Worm (Caenorhabditis elegans) whole organism, L1 larva: ENCODE data around the gene sprr-2.

ENCODE experiments used
- C34B4.2 ChIP-seq: sonication (generic microtip); optimal IDR thresholded peaks from 2 replicates; lab custom pipeline; 2017; ENCODE audit warnings: mild to moderate bottlenecking, missing genetic modification characterization, missing compliant biosample characterization
- Y116A8C.19 ChIP-seq: sonication (generic microtip); optimal IDR thresholded peaks from 2 replicates; lab custom pipeline; 2016; ENCODE audit warnings: missing compliant biosample characterization, missing genetic modification characterization, borderline replicate concordance
- aha-1 ChIP-seq: fragments of 150-350 bp; optimal IDR thresholded peaks from 2 replicates; lab custom pipeline; 2014; ENCODE audit warnings: missing biosample characterization, missing genetic modification characterization
- aly-2 ChIP-seq: fragments of 150-350 bp; optimal IDR thresholded peaks from 2 replicates; lab custom pipeline; 2014; ENCODE audit warnings: missing biosample characterization, missing genetic modification characterization
- ama-1 ChIP-seq: fragments of 150-350 bp; optimal IDR thresholded peaks from 2 replicates; lab custom pipeline; 2014
- blmp-1 ChIP-seq: fragments of 150-350 bp; optimal IDR thresholded peaks from 2 replicates; lab custom pipeline; 2014; ENCODE audit warnings: missing biosample characterization, missing genetic modification characterization
- ceh-63 ChIP-seq: fragments of 200-800 bp; sonication (Bioruptor generic); optimal IDR thresholded peaks from 2 replicates; lab custom pipeline; 2018; ENCODE audit warnings: mild to moderate bottlenecking, missing genetic modification characterization, missing compliant biosample characterization
- ceh-82 ChIP-seq, 3 experiments: fragments of 150-350 bp in 1 of 3; sonication (generic microtip) in 2 of 3; optimal IDR thresholded peaks; 2 replicates each; lab custom pipeline; 2014 to 2017; ENCODE audit warnings: missing biosample characterization in 3 of 3, missing genetic modification characterization in 3 of 3
- ceh-88 ChIP-seq: fragments of 200-800 bp; sonication (Bioruptor generic); IDR thresholded peaks from 2 replicates; pipeline ENCODE4 v1.3.6; 2022; ENCODE audit warnings: missing genetic modification characterization, missing compliant biosample characterization
- ceh-90 ChIP-seq: sonication (generic microtip); optimal IDR thresholded peaks from 2 replicates; lab custom pipeline; 2016; ENCODE audit warnings: missing genetic modification characterization, missing compliant biosample characterization
- ces-1 ChIP-seq: fragments of 150-350 bp; optimal IDR thresholded peaks from 2 replicates; lab custom pipeline; 2014; ENCODE audit warnings: missing biosample characterization, missing genetic modification reagents, missing genetic modification characterization
- dpl-1 ChIP-seq, 3 experiments: fragments of 150-350 bp in 2 of 3; sonication (generic microtip) in 1 of 3; optimal IDR thresholded peaks; 2 replicates each; lab custom pipeline; 2014 to 2017; ENCODE audit warnings: missing biosample characterization in 3 of 3, missing genetic modification characterization in 3 of 3, missing genetic modification reagents in 3 of 3
- dsc-1 ChIP-seq: sonication (generic microtip); optimal IDR thresholded peaks from 2 replicates; lab custom pipeline; 2016; ENCODE audit warnings: mild to moderate bottlenecking, missing genetic modification characterization, missing compliant biosample characterization
- efl-1 ChIP-seq, 4 experiments: fragments of 150-350 bp; optimal IDR thresholded peaks in 3 of 4; peaks in 1 of 4; 1 replicate in 1 of 4; 2 replicates in 3 of 4; lab custom pipeline; 2014; ENCODE audit warnings: missing biosample characterization in 2 of 4, missing genetic modification characterization in 2 of 4, missing genetic modification reagents in 2 of 4
- egl-27 ChIP-seq, 2 experiments: fragments of 150-350 bp in 1 of 2; sonication (generic microtip); optimal IDR thresholded peaks; 3 replicates each; lab custom pipeline; 2017 to 2018; ENCODE audit warnings: missing biosample characterization in 2 of 2, missing genetic modification characterization in 2 of 2, missing genetic modification reagents in 2 of 2
- elt-2 ChIP-seq: sonication (generic microtip); optimal IDR thresholded peaks from 2 replicates; lab custom pipeline; 2016; ENCODE audit warnings: missing genetic modification characterization, mild to moderate bottlenecking, inconsistent platforms, missing compliant biosample characterization, missing genetic modification reagents
- elt-3 ChIP-seq, 6 experiments: fragments of 150-350 bp in 1 of 6; sonication (generic microtip); optimal IDR thresholded peaks; 2 replicates each; lab custom pipeline; 2017 to 2018; ENCODE audit warnings: missing biosample characterization in 6 of 6, missing genetic modification characterization in 6 of 6, inconsistent platforms in 1 of 6
- ets-5 ChIP-seq: fragments of 200-800 bp; sonication (Bioruptor generic); IDR thresholded peaks from 2 replicates; pipeline ENCODE4 v1.3.6; 2022; ENCODE audit warnings: missing genetic modification characterization, missing compliant biosample characterization
- fkh-10 ChIP-seq: sonication (generic microtip); optimal IDR thresholded peaks from 2 replicates; lab custom pipeline; 2017; ENCODE audit warnings: missing biosample characterization, missing genetic modification reagents, missing genetic modification characterization
- fos-1 ChIP-seq: fragments of 150-350 bp; optimal IDR thresholded peaks from 2 replicates; lab custom pipeline; 2014; ENCODE audit warnings: missing biosample characterization, missing genetic modification characterization
- hlh-17 ChIP-seq: fragments of 200-800 bp; sonication (Bioruptor generic); optimal IDR thresholded peaks from 2 replicates; lab custom pipeline; 2018; ENCODE audit warnings: missing genetic modification characterization, mild to moderate bottlenecking, missing compliant biosample characterization, moderate library complexity, borderline replicate concordance
- hlh-4 ChIP-seq: sonication (generic microtip); optimal IDR thresholded peaks from 2 replicates; lab custom pipeline; 2016; ENCODE audit warnings: mild to moderate bottlenecking, missing genetic modification characterization, missing compliant biosample characterization
- irx-1 ChIP-seq: sonication (generic microtip); optimal IDR thresholded peaks from 2 replicates; lab custom pipeline; 2016; ENCODE audit warnings: missing genetic modification characterization, missing compliant biosample characterization
- isw-1 ChIP-seq: fragments of 200-800 bp; sonication (Bioruptor generic); IDR thresholded peaks from 2 replicates; pipeline ENCODE4 v1.3.6; 2022; ENCODE audit warnings: missing genetic modification characterization, missing compliant biosample characterization
- jun-1 ChIP-seq: fragments of 150-350 bp; optimal IDR thresholded peaks from 2 replicates; lab custom pipeline; 2014; ENCODE audit warnings: missing biosample characterization, missing genetic modification reagents, missing genetic modification characterization
- lin-39 ChIP-seq: fragments of 150-350 bp; optimal IDR thresholded peaks from 2 replicates; lab custom pipeline; 2014; ENCODE audit warnings: missing biosample characterization, missing genetic modification reagents, missing genetic modification characterization
- lsy-2 ChIP-seq, 2 experiments: fragments of 150-350 bp; optimal IDR thresholded peaks; 2 replicates each; lab custom pipeline; 2014; ENCODE audit warnings: missing biosample characterization in 2 of 2, missing genetic modification characterization in 2 of 2
- mab-9 ChIP-seq: fragments of 200-800 bp; sonication (Bioruptor generic); IDR thresholded peaks from 2 replicates; pipeline ENCODE4 v1.3.6; 2022; ENCODE audit warnings: missing genetic modification reagents, missing genetic modification characterization, missing compliant biosample characterization
- mef-2 ChIP-seq: fragments of 150-350 bp; optimal IDR thresholded peaks from 2 replicates; lab custom pipeline; 2014; ENCODE audit warnings: missing biosample characterization, missing genetic modification characterization
- nhr-12 ChIP-seq: sonication (generic microtip); optimal IDR thresholded peaks from 2 replicates; lab custom pipeline; 2017; ENCODE audit warnings: missing biosample characterization, missing genetic modification characterization
- nhr-19 ChIP-seq: fragments of 200-800 bp; sonication (Bioruptor generic); conservative IDR thresholded peaks from 2 replicates; pipeline ENCODE4 v1.3.6; 2022; ENCODE audit warnings: missing genetic modification characterization, missing compliant biosample characterization
- nhr-47 ChIP-seq: sonication (generic microtip); optimal IDR thresholded peaks from 2 replicates; lab custom pipeline; 2016; ENCODE audit warnings: mild to moderate bottlenecking, missing genetic modification characterization, moderate library complexity, missing compliant biosample characterization
- nhr-84 ChIP-seq: sonication (generic microtip); optimal IDR thresholded peaks from 2 replicates; lab custom pipeline; 2017; ENCODE audit warnings: missing biosample characterization, missing genetic modification characterization
- nhr-90 ChIP-seq: sonication (generic microtip); optimal IDR thresholded peaks from 2 replicates; lab custom pipeline; 2016; ENCODE audit warnings: mild to moderate bottlenecking, missing genetic modification characterization, missing compliant biosample characterization; ENCODE audit not compliant: poor library complexity
- pag-3 ChIP-seq: sonication (generic microtip); optimal IDR thresholded peaks from 2 replicates; lab custom pipeline; 2017; ENCODE audit warnings: missing genetic modification characterization, mild to moderate bottlenecking, missing compliant biosample characterization, antibody characterized with exemption, borderline replicate concordance; ENCODE audit not compliant: insufficient read depth
- pqm-1 ChIP-seq: sonication (generic microtip); optimal IDR thresholded peaks from 3 replicates; lab custom pipeline; 2017; ENCODE audit warnings: missing biosample characterization, missing genetic modification characterization
- rnt-1 ChIP-seq: sonication (generic microtip); optimal IDR thresholded peaks from 2 replicates; lab custom pipeline; 2016; ENCODE audit warnings: mild to moderate bottlenecking, missing genetic modification characterization, moderate library complexity, missing compliant biosample characterization
- skn-1 ChIP-seq: fragments of 150-350 bp; optimal IDR thresholded peaks from 2 replicates; lab custom pipeline; 2014; ENCODE audit warnings: missing biosample characterization, missing genetic modification characterization
- snu-23 ChIP-seq: sonication (generic microtip); optimal IDR thresholded peaks from 2 replicates; lab custom pipeline; 2016; ENCODE audit warnings: missing genetic modification characterization, missing compliant biosample characterization
- swsn-7 ChIP-seq: sonication (generic microtip); optimal IDR thresholded peaks from 2 replicates; lab custom pipeline; 2016; ENCODE audit warnings: missing genetic modification characterization, missing compliant biosample characterization
- unc-130 ChIP-seq: fragments of 150-350 bp; optimal IDR thresholded peaks from 2 replicates; lab custom pipeline; 2017; ENCODE audit warnings: missing biosample characterization, missing genetic modification characterization, inconsistent platforms
- unc-30 ChIP-seq: sonication (generic microtip); optimal IDR thresholded peaks from 2 replicates; lab custom pipeline; 2017; ENCODE audit warnings: missing biosample characterization, missing genetic modification characterization
- unc-98 ChIP-seq: fragments of 200-800 bp; sonication (Bioruptor generic); IDR thresholded peaks from 2 replicates; pipeline ENCODE4 v1.3.6; 2022; ENCODE audit warnings: missing genetic modification characterization, missing compliant biosample characterization
- zag-1 ChIP-seq: fragments of 150-350 bp; optimal IDR thresholded peaks from 2 replicates; lab custom pipeline; 2014; ENCODE audit warnings: missing biosample characterization, missing genetic modification characterization
- zip-4 ChIP-seq: fragments of 200-800 bp; sonication (Bioruptor generic); optimal IDR thresholded peaks from 2 replicates; lab custom pipeline; 2018; ENCODE audit warnings: mild to moderate bottlenecking, missing genetic modification characterization, moderate library complexity, missing compliant biosample characterization
- ztf-4 ChIP-seq: fragments of 150-350 bp; optimal IDR thresholded peaks from 2 replicates; lab custom pipeline; 2014; ENCODE audit warnings: missing biosample characterization, missing genetic modification characterization

sprr-2 gene

DNA sequence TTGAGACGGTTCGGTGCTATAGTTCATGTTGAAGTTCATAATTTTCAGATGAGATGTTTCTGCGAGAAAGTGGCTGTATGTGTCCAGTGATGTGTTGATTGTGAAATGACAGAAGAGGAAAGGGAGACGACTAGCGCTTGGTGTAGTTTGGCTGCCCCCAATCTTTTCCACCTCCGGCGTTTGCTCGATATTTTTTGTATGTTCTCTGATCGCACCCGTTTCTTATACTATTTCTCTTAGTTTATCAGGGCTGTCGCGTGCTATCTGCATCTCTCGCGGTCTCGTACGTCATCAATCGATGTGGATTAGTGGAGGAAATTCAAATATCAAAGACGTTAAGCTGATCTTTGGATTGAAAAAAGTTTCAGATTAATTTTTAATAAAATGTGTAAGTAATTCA is 17.5 kb downstream of the sprr-2 start, which contains the start of gene atf-4 (continued):
- peak; percentile 86 for TF ChIP-seq snu-23 (GFP tag; lab: Kevin White, UChicago)
- TF ChIP-seq ets-5 (GFP tag; lab: Robert Waterston, UW) = no peak
- no peak for TF ChIP-seq egl-27 (tag; optimal IDR thresholded peaks at IDR 0.05; lab: Kevin White, UChicago)
- no peak for TF ChIP-seq fkh-10 (GFP tag; lab: Kevin White, UChicago)
- TF ChIP-seq unc-98 = no peak
- no peak for TF ChIP-seq ceh-90
- TF ChIP-seq unc-130 (tag; lab: Kevin White, UChicago) = peak; percentile 73

DNA sequence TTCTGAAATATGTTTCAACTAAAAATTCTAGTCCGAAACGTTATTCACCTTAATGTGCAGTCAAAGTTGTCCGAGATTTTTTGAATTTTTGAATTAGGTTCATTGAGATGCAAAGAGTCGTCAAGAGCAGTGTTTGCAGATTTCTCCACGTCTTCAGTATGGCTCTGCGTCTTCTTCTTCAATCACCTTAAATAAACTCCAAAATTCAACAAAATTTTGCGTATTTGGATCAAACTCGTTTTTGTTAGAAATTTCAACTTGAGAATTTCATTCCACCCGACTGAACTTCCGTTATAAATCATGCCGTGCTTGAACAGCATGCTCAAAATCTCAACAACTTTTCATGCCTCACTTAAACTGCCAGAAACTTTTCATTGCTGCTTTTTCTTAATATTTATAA is 18.8 kb downstream of the sprr-2 start, which contains the start of gene T04C10.3:
TSS of gene T04C10.3 (plus strand) at position 301 of the 400 bp plus-strand sequence.
- TF ChIP-seq rnt-1 (no peak), nhr-47 (no peak), unc-30 (tag; lab: Kevin White, UChicago) (no peak), zag-1 (tag; lab: Kevin White, UChicago) (no peak), aly-2 (tag; lab: Kevin White, UChicago) (no peak), ets-5 (GFP tag; lab: Robert Waterston, UW) (no peak), Y116A8C.19 (tag; lab: Kevin White, UChicago) (no peak), pag-3 (tag; lab: Kevin White, UChicago) (no peak), efl-1 (optimal IDR thresholded peaks at IDR 0.05; lab: Kevin White, UChicago) (no peak), efl-1 (GFP tag; optimal IDR thresholded peaks at IDR 0.05 in 1 of 2; lab: Kevin White, UChicago) (no peak)

DNA sequence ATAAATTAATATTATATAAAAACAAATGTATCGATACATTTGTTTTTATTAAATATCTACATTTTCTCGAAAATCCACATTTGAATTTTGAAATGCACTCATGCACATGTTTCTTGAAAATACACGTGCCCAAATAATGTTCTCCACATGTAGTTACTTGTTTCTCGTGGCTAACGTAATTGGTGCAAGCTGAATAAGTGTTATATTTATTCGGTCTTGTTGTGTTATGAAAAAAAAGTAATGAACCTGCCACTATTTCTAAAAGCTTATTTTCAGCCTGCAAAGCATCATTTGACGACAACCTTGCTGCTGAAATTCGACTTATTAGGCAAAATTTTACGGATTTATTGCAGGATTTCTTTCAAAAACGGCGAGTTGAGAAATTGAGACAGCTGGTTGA is 20.2 kb downstream of the sprr-2 start:
- TF ChIP-seq hlh-4 = no peak
- TF ChIP-seq ceh-88 (GFP tag; lab: Robert Waterston, UW) = peak; percentile 61
- TF ChIP-seq C34B4.2 = no peak
- no peak for TF ChIP-seq ets-5 (GFP tag; lab: Robert Waterston, UW)
- peak; percentile 29 for TF ChIP-seq ceh-90
- TF ChIP-seq efl-1 (optimal IDR thresholded peaks at IDR 0.05; lab: Kevin White, UChicago) = peak; percentile 58 to 62
- peak; percentile 7 to 93 for TF ChIP-seq efl-1 (GFP tag; optimal IDR thresholded peaks at IDR 0.05 in 1 of 2; lab: Kevin White, UChicago)
- no peak for TF ChIP-seq ceh-63
- TF ChIP-seq isw-1 (GFP tag; lab: Robert Waterston, UW) = peak; percentile 40
- no peak for TF ChIP-seq pqm-1 (tag; lab: Kevin White, UChicago)
- peak; percentile 93 for TF ChIP-seq nhr-47
- peak; percentile 79 for TF ChIP-seq lin-39
- peak; percentile 92 for TF ChIP-seq fos-1 (tag; lab: Kevin White, UChicago)
- TF ChIP-seq nhr-84 (tag; lab: Kevin White, UChicago) = no peak
- TF ChIP-seq fkh-10 (GFP tag; lab: Kevin White, UChicago) = peak; percentile 66
- TF ChIP-seq jun-1 (tag; lab: Kevin White, UChicago) = peak; percentile 86
- peak; percentile 82 for TF ChIP-seq skn-1
- no peak for TF ChIP-seq unc-98
- TF ChIP-seq ztf-4 (tag; lab: Kevin White, UChicago) = peak; percentile 58
- no peak for TF ChIP-seq Y116A8C.19 (tag; lab: Kevin White, UChicago)
- peak; percentile 88 for TF ChIP-seq nhr-19 (GFP tag; lab: Robert Waterston, UW)
- no peak for TF ChIP-seq ama-1
- TF ChIP-seq hlh-17 (GFP tag; lab: Kevin White, UChicago) = no peak
- TF ChIP-seq blmp-1 = peak; percentile 18
- TF ChIP-seq unc-30 (tag; lab: Kevin White, UChicago) = no peak
- TF ChIP-seq ceh-82 (tag; optimal IDR thresholded peaks at IDR 0.05; lab: Kevin White, UChicago) = peak; percentile 78 to 86 (median 86)
- peak in 2 of 6 experiments; percentile 3 to 73 for TF ChIP-seq elt-3 (tag; optimal IDR thresholded peaks at IDR 0.05; lab: Kevin White, UChicago)
- peak; percentile 79 for TF ChIP-seq mab-9 (GFP tag; lab: Robert Waterston, UW)
- TF ChIP-seq nhr-12 (tag; lab: Kevin White, UChicago) = no peak
- peak; percentile 78 to 79 for TF ChIP-seq lsy-2 (tag; optimal IDR thresholded peaks at IDR 0.05; lab: Kevin White, UChicago)
- peak in 2 of 3 experiments; percentile 35 to 44 for TF ChIP-seq dpl-1 (GFP tag; optimal IDR thresholded peaks at IDR 0.05; lab: Kevin White, UChicago)
- peak; percentile 94 for TF ChIP-seq dsc-1 (tag; lab: Kevin White, UChicago)
- peak; percentile 86 for TF ChIP-seq nhr-90 (tag; lab: Kevin White, UChicago)
- TF ChIP-seq ces-1 (GFP tag; lab: Kevin White, UChicago) = no peak
- TF ChIP-seq elt-2 (tag; lab: Kevin White, UChicago) = peak; percentile 75
- TF ChIP-seq irx-1 (tag; lab: Kevin White, UChicago) = peak; percentile 90
- peak; percentile 81 for TF ChIP-seq zip-4
- no peak for TF ChIP-seq mef-2 (tag; lab: Kevin White, UChicago)
- peak; percentile 79 for TF ChIP-seq swsn-7
- no peak for TF ChIP-seq aha-1 (tag; lab: Kevin White, UChicago)
- TF ChIP-seq snu-23 (GFP tag; lab: Kevin White, UChicago) = peak; percentile 91
